Fruit fly (Drosophila melanogaster): ENCODE results near the gene ko.

DNA sequence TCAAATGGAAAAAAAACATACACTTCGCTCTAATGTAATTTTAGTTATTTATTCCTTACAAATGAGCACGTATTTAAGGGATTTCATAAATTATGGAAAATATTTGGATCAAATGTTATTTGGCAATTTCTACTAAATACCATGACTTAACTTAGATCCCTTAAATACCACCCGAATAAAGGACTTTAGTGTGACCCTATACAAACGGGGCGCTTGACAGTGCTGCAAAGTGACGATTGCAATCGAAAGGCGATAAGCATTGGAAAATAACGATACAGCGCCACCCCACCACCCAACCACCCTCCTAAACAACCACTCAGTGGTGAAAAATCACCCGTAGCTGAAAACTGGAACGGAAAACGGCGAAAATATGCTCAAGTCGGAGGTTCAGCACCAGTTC, 468 bp upstream of the ko start, which contains the start of gene ICA69:
- TF ChIP-seq CG7045 (GFP tag; optimal IDR thresholded peaks at IDR 0.05) (no peak), CG11617 (GFP tag; optimal IDR thresholded peaks at IDR 0.05) (no peak)
